Worm (Caenorhabditis elegans): Measurements from ENCODE around the gene abhd-5.2.

abhd-5.2 gene

ce11 chrV:4842544-4842943 is 1.9 kb upstream of the abhd-5.2 start, which contains the start of the genes cwp-2 and cwp-3:
Gene cwp-2, minus strand, starts transcription at chrV:4842644.
Gene cwp-3, plus strand, starts transcription at chrV:4842836.
- TF ChIP-seq skn-1 (tag; optimal IDR thresholded peaks at IDR 0.05) (no peak), blmp-1 (tag; optimal IDR thresholded peaks at IDR 0.05) (no peak), nhr-85 (tag) (no peak), mep-1 (tag; optimal IDR thresholded peaks at IDR 0.05) (no peak), lin-14 (GFP tag; optimal IDR thresholded peaks at IDR 0.05) (no peak), fkh-10 (GFP tag; optimal IDR thresholded peaks at IDR 0.05) (no peak), grh-1 (GFP tag; IDR thresholded peaks at IDR 0.05) (no peak), elt-2 (tag; optimal IDR thresholded peaks at IDR 0.05) (no peak), mab-9 (GFP tag; IDR thresholded peaks at IDR 0.05) (no peak), nhr-28 (tag; optimal IDR thresholded peaks at IDR 0.05) (no peak), pqm-1 (tag; optimal IDR thresholded peaks at IDR 0.05) (no peak), nhr-84 (tag; optimal IDR thresholded peaks at IDR 0.05) (no peak), unc-130 (tag; optimal IDR thresholded peaks at IDR 0.05) (no peak), ceh-63 (GFP tag; optimal IDR thresholded peaks at IDR 0.05) (no peak)

DNA sequence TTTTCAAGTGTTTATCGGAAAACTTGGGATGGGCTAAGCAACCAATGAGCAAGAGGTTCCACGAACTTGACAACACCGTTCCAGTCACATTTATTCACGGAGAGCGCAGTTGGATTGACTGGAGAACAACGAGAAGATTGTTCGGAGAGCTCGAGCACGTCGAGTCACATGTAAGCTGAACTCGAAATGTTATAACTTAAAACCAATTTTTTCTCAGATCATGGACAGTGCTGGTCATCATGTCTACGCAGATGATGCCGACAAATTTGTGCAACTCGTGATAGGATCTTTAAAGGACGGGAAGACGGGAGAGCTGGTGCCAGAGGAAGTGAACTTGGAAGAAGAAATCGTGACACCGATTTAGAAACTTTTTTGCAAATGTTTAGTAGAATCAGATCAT is 2.0 kb downstream of the abhd-5.2 start:
- no peak for TF ChIP-seq skn-1 (tag; optimal IDR thresholded peaks at IDR 0.05)
- no peak for TF ChIP-seq efl-1 (optimal IDR thresholded peaks at IDR 0.05)
- peak in 1 of 2 experiments; percentile 32 for TF ChIP-seq efl-1 (GFP tag; optimal IDR thresholded peaks at IDR 0.05 in 1 of 2)

- peak; percentile 4 for TF ChIP-seq nhr-71 (tag; optimal IDR thresholded peaks at IDR 0.05)
- peak; percentile 63 for TF ChIP-seq lin-14 (GFP tag; optimal IDR thresholded peaks at IDR 0.05)
- TF ChIP-seq mep-1 (tag; optimal IDR thresholded peaks at IDR 0.05), result peak; percentile 27
- peak; percentile 12 for TF ChIP-seq snu-23 (GFP tag; optimal IDR thresholded peaks at IDR 0.05)
- TF ChIP-seq nhr-12 (tag; optimal IDR thresholded peaks at IDR 0.05), result no peak
- TF ChIP-seq lin-35 (GFP tag; optimal IDR thresholded peaks at IDR 0.05), result peak in 1 of 2 experiments; percentile 28
- no peak for TF ChIP-seq fkh-4 (tag; optimal IDR thresholded peaks at IDR 0.05; ENCODE audit: borderline replicate concordance)
- TF ChIP-seq elt-2 (tag; optimal IDR thresholded peaks at IDR 0.05), result no peak
- no peak for TF ChIP-seq hpl-2 (GFP tag; optimal IDR thresholded peaks at IDR 0.05)
- TF ChIP-seq nhr-90 (tag; optimal IDR thresholded peaks at IDR 0.05; ENCODE audit: poor library complexity), result peak; percentile 6
Observed at ce11 chrV:4847424-4847823, 2.9 kb downstream of the abhd-5.2 start, which contains the start of gene abhd-5.1. Gene abhd-5.1, plus strand, starts transcription at chrV:4847653.

DNA sequence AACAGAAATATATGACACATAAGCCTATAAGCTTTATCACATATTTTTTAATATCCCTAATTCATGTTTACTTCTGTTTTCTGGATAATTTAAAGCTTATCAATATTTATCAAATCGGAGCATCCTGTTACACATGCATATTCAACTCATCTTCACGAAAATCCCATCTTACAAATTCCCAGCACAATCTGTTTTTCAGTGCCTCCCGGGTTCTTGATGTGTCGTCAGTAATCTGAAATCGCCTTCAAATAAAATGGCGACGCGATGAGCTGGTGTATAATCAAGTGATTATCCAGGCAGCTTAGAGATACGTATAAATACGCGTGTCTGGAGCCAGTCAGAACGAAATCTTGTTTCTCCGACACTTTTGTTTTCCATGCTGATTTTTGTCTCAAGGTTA is 6.0 kb downstream of the abhd-5.2 start:
- peak; percentile 86 for TF ChIP-seq dsc-1 (tag; optimal IDR thresholded peaks at IDR 0.05)
- peak; percentile 55 for TF ChIP-seq egl-13 (tag; optimal IDR thresholded peaks at IDR 0.05)
- no peak for TF ChIP-seq sox-4 (tag; optimal IDR thresholded peaks at IDR 0.05)

- TF ChIP-seq dpl-1 (GFP tag; optimal IDR thresholded peaks at IDR 0.05), result no peak
- TF ChIP-seq mdl-1 (tag; optimal IDR thresholded peaks at IDR 0.05), result no peak
- no peak for TF ChIP-seq lir-3 (tag; optimal IDR thresholded peaks at IDR 0.05; ENCODE audit: poor library complexity)
- no peak for TF ChIP-seq jun-1 (tag; optimal IDR thresholded peaks at IDR 0.05)
- TF ChIP-seq pqm-1 (tag; optimal IDR thresholded peaks at IDR 0.05), result no peak
- TF ChIP-seq fkh-10 (GFP tag; optimal IDR thresholded peaks at IDR 0.05), result no peak
- no peak for TF ChIP-seq sptf-1 (tag; optimal IDR thresholded peaks at IDR 0.05)
- TF ChIP-seq nhr-71 (tag; optimal IDR thresholded peaks at IDR 0.05), result no peak
- no peak for TF ChIP-seq unc-98 (GFP tag; IDR thresholded peaks at IDR 0.05)
- no peak for TF ChIP-seq nhr-19 (GFP tag; conservative IDR thresholded peaks at IDR 0.05)
- no peak for TF ChIP-seq ceh-90 (tag; optimal IDR thresholded peaks at IDR 0.05)
Observed at ce11 chrV:4851138-4851537, 6.7 kb downstream of the abhd-5.2 start, which contains the start of gene nex-4. Gene nex-4, plus strand, starts transcription at chrV:4851438.

All from whole organism, L1 larva.